Fruit fly (Drosophila melanogaster) whole organism, prepupa: Measurements from ENCODE around the gene Bicra.

Experiments
- Blimp-1 ChIP-seq: fragments of 200-800 bp; sonication (Bioruptor generic); optimal IDR thresholded peaks from 3 replicates; lab custom pipeline; 2017; ENCODE audit warnings: missing biosample characterization, missing genetic modification characterization, mild to moderate bottlenecking, moderate library complexity, missing genetic modification reagents
- CG3032 ChIP-seq: fragments of 200-800 bp; optimal IDR thresholded peaks from 2 replicates; lab custom pipeline; 2019; ENCODE audit warnings: missing biosample characterization, mild to moderate bottlenecking, missing genetic modification characterization, moderate library complexity
- CG4318 ChIP-seq: fragments of 200-800 bp; sonication (Bioruptor generic); optimal IDR thresholded peaks from 3 replicates; lab custom pipeline; 2017; ENCODE audit warnings: missing biosample characterization, mild to moderate bottlenecking, missing genetic modification characterization
- CG6792 ChIP-seq: fragments of 200-800 bp; sonication (Bioruptor generic); optimal IDR thresholded peaks from 3 replicates; lab custom pipeline; 2016; ENCODE audit warnings: missing biosample characterization, missing genetic modification characterization
- CG6854 ChIP-seq: fragments of 200-800 bp; sonication (Bioruptor generic); optimal IDR thresholded peaks from 2 replicates; lab custom pipeline; 2017; ENCODE audit warnings: missing biosample characterization, mild to moderate bottlenecking, missing genetic modification characterization
- CG9139 ChIP-seq: fragments of 200-800 bp; sonication (Bioruptor generic); optimal IDR thresholded peaks from 3 replicates; lab custom pipeline; 2017; ENCODE audit warnings: missing biosample characterization, mild to moderate bottlenecking, missing genetic modification characterization
- Ets96B ChIP-seq: fragments of 200-800 bp; optimal IDR thresholded peaks from 2 replicates; lab custom pipeline; 2019; ENCODE audit warnings: missing biosample characterization, mild to moderate bottlenecking, missing genetic modification characterization, moderate library complexity
- OdsH ChIP-seq: fragments of 200-800 bp; sonication (Bioruptor generic); optimal IDR thresholded peaks from 3 replicates; lab custom pipeline; 2016; ENCODE audit warnings: missing biosample characterization, missing genetic modification characterization
- Sox102F ChIP-seq: fragments of 200-800 bp; sonication (Bioruptor generic); optimal IDR thresholded peaks from 2 replicates; lab custom pipeline; 2016; ENCODE audit warnings: missing biosample characterization, mild to moderate bottlenecking, missing genetic modification characterization
- achi ChIP-seq: fragments of 200-800 bp; sonication (Bioruptor generic); optimal IDR thresholded peaks from 3 replicates; lab custom pipeline; 2016; ENCODE audit warnings: missing biosample characterization, missing genetic modification characterization
- topi ChIP-seq: fragments of 200-800 bp; sonication (Bioruptor generic); optimal IDR thresholded peaks from 3 replicates; lab custom pipeline; 2016; ENCODE audit warnings: missing biosample characterization, missing genetic modification characterization

DNA sequence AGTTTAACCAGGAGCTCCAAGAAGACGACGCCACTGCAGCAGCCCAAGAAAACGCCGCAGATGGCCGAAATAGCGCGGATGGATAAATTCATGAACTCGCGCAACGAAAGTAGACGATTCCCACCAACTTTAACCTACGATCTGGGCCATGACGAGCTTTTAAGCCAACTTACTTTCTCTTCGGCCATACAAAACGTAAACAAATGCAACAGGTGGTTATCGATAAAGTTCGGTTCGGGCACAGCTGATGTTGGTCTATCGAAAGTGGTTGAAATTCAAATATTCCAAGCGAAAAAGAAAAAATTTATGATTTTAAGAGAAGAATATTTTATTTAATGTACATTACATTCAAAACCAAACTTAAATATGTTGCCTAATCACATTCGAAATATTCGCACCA lies 83.9 kb downstream of the Bicra start, which contains the start of gene CG14511:
- no peak for TF ChIP-seq CG6854 (GFP tag; lab: Kevin White, UChicago)
- TF ChIP-seq Sox102F (GFP tag; lab: Kevin White, UChicago), result no peak
- TF ChIP-seq Blimp-1 (GFP tag; lab: Kevin White, UChicago), result peak; percentile 22
- TF ChIP-seq CG4318 (GFP tag; lab: Kevin White, UChicago), result no peak
- no peak for TF ChIP-seq CG9139 (GFP tag; lab: Kevin White, UChicago)
- no peak for TF ChIP-seq achi (GFP tag; lab: Kevin White, UChicago)
- TF ChIP-seq CG6792 (GFP tag; lab: Kevin White, UChicago), result no peak
- TF ChIP-seq OdsH, result no peak
- TF ChIP-seq CG3032 (tag; lab: Kevin White, UChicago), result no peak
- no peak for TF ChIP-seq Ets96B (tag; lab: Kevin White, UChicago)
- TF ChIP-seq topi (GFP tag; lab: Kevin White, UChicago), result no peak
